Fruit fly (Drosophila melanogaster) whole organism, embryonic: ENCODE results near the gene Ir67b.

ENCODE experiments used
- ATbp ChIP-seq: fragments of 200-800 bp; sonication (Bioruptor generic); optimal IDR thresholded peaks from 2 replicates; lab custom pipeline; 2017; ENCODE audit warnings: missing biosample characterization, mild to moderate bottlenecking, missing genetic modification characterization, missing genetic modification reagents
- Asciz ChIP-seq: fragments of 200-800 bp; sonication (Bioruptor generic); optimal IDR thresholded peaks from 2 replicates; lab custom pipeline; 2017; ENCODE audit warnings: missing biosample characterization, mild to moderate bottlenecking, missing genetic modification characterization, missing genetic modification reagents
- B-H1 ChIP-seq: fragments of 200-800 bp; sonication (Bioruptor generic); IDR thresholded peaks from 3 replicates; pipeline ENCODE4 v1.3.6; 2022; ENCODE audit warnings: missing biosample characterization, missing genetic modification characterization
- CG10147 ChIP-seq: fragments of 200-800 bp; sonication (Bioruptor generic); optimal IDR thresholded peaks from 2 replicates; lab custom pipeline; 2019; ENCODE audit warnings: missing biosample characterization, mild to moderate bottlenecking, missing genetic modification characterization, moderate library complexity
- CG11247 ChIP-seq: fragments of 200-800 bp; sonication (Bioruptor generic); IDR thresholded peaks from 2 replicates; pipeline ENCODE4 v1.3.6; 2022; ENCODE audit warnings: missing biosample characterization, missing genetic modification characterization
- CG1233 ChIP-seq: fragments of 200-800 bp; sonication (Bioruptor generic); optimal IDR thresholded peaks from 4 replicates; lab custom pipeline; 2018; ENCODE audit warnings: missing biosample characterization, mild to moderate bottlenecking, missing genetic modification characterization
- CG13624 ChIP-seq: fragments of 200-800 bp; sonication (Bioruptor generic); optimal IDR thresholded peaks from 2 replicates; lab custom pipeline; 2016; ENCODE audit warnings: missing biosample characterization, missing genetic modification characterization
- CG14860 ChIP-seq: fragments of 200-800 bp; sonication (Bioruptor generic); IDR thresholded peaks from 3 replicates; pipeline ENCODE4 v1.3.6; 2022; ENCODE audit warnings: missing biosample characterization, missing genetic modification characterization; ENCODE audit not compliant: partially characterized antibody
- CG16815 ChIP-seq: fragments of 200-800 bp; sonication (Bioruptor generic); optimal IDR thresholded peaks from 3 replicates; lab custom pipeline; 2017; ENCODE audit warnings: missing biosample characterization, mild to moderate bottlenecking, missing genetic modification characterization
- CG17361 ChIP-seq: fragments of 200-800 bp; sonication (Bioruptor generic); IDR thresholded peaks from 3 replicates; pipeline ENCODE4 v1.3.6; 2022; ENCODE audit warnings: missing biosample characterization, missing genetic modification characterization
- CG18011 ChIP-seq: fragments of 200-800 bp; sonication (Bioruptor generic); optimal IDR thresholded peaks from 2 replicates; lab custom pipeline; 2017; ENCODE audit warnings: missing biosample characterization, missing genetic modification characterization, mild to moderate bottlenecking, moderate library complexity, missing genotype
- CG2116 ChIP-seq: fragments of 200-800 bp; sonication (Bioruptor generic); optimal IDR thresholded peaks from 3 replicates; lab custom pipeline; 2018; ENCODE audit warnings: missing biosample characterization, mild to moderate bottlenecking, missing genetic modification characterization
- CG2875 ChIP-seq: fragments of 200-800 bp; sonication (Bioruptor generic); optimal IDR thresholded peaks from 2 replicates; lab custom pipeline; 2017; ENCODE audit warnings: missing biosample characterization, mild to moderate bottlenecking, missing genetic modification characterization, missing genetic modification reagents
- CG30431 ChIP-seq: fragments of 200-800 bp; sonication (Bioruptor generic); optimal IDR thresholded peaks from 2 replicates; lab custom pipeline; 2017; ENCODE audit warnings: missing biosample characterization, missing genetic modification characterization
- CG31365 ChIP-seq: fragments of 200-800 bp; sonication (Bioruptor generic); optimal IDR thresholded peaks from 2 replicates; lab custom pipeline; 2018; ENCODE audit warnings: missing biosample characterization, mild to moderate bottlenecking, missing genetic modification characterization
- CG32532 ChIP-seq: fragments of 200-800 bp; sonication (Bioruptor generic); IDR thresholded peaks from 2 replicates; pipeline ENCODE4 v1.3.6; 2022; ENCODE audit warnings: missing biosample characterization, missing genetic modification characterization
- CG42726 ChIP-seq: fragments of 200-800 bp; sonication (Bioruptor generic); IDR thresholded peaks from 2 replicates; pipeline ENCODE4 v1.3.6; 2022; ENCODE audit warnings: missing biosample characterization, missing genetic modification characterization; ENCODE audit not compliant: partially characterized antibody
- CG4404 ChIP-seq: fragments of 200-800 bp; sonication (Bioruptor generic); IDR thresholded peaks from 2 replicates; pipeline ENCODE4 v1.3.6; 2022; ENCODE audit warnings: missing biosample characterization, missing genetic modification characterization
- CG4730 ChIP-seq: fragments of 200-800 bp; sonication (Bioruptor generic); IDR thresholded peaks from 2 replicates; pipeline ENCODE4 v1.3.6; 2022; ENCODE audit warnings: missing biosample characterization, missing genetic modification characterization
- CG4854 ChIP-seq: fragments of 200-800 bp; sonication (Bioruptor generic); optimal IDR thresholded peaks from 2 replicates; lab custom pipeline; 2016; ENCODE audit warnings: missing biosample characterization, missing genetic modification characterization, inconsistent platforms
- CG6654 ChIP-seq: fragments of 200-800 bp; sonication (Bioruptor generic); optimal IDR thresholded peaks from 2 replicates; lab custom pipeline; 2017; ENCODE audit warnings: missing biosample characterization, mild to moderate bottlenecking, missing genetic modification characterization
- CG6813 ChIP-seq: fragments of 200-800 bp; sonication (Bioruptor generic); optimal IDR thresholded peaks from 2 replicates; lab custom pipeline; 2017; ENCODE audit warnings: missing biosample characterization, missing genetic modification characterization, mild to moderate bottlenecking, moderate library complexity, missing genetic modification reagents
- CG6854 ChIP-seq: fragments of 200-800 bp; sonication (Bioruptor generic); optimal IDR thresholded peaks from 3 replicates; lab custom pipeline; 2017; ENCODE audit warnings: missing biosample characterization, mild to moderate bottlenecking, missing genetic modification characterization
- CG7357 ChIP-seq: fragments of 200-800 bp; sonication (Bioruptor generic); IDR thresholded peaks from 3 replicates; pipeline ENCODE4 v1.3.6; 2022; ENCODE audit warnings: missing biosample characterization, missing genetic modification characterization
- CG7839 ChIP-seq: fragments of 200-800 bp; sonication (Bioruptor generic); optimal IDR thresholded peaks from 3 replicates; lab custom pipeline; 2018; ENCODE audit warnings: missing biosample characterization, mild to moderate bottlenecking, missing genetic modification characterization, moderate library complexity
- CG8478 ChIP-seq: fragments of >200 bp; optimal IDR thresholded peaks from 2 replicates; lab custom pipeline; 2018
- Camta ChIP-seq: fragments of 200-800 bp; sonication (Bioruptor generic); optimal IDR thresholded peaks from 2 replicates; lab custom pipeline; 2016; ENCODE audit warnings: missing biosample characterization, missing genetic modification characterization
- CoRest ChIP-seq: fragments of 200-800 bp; sonication (Bioruptor generic); optimal IDR thresholded peaks from 3 replicates; lab custom pipeline; 2018; ENCODE audit warnings: missing biosample characterization, mild to moderate bottlenecking, missing genetic modification characterization, moderate library complexity
- H2.0 ChIP-seq: fragments of 200-800 bp; sonication (Bioruptor generic); IDR thresholded peaks from 2 replicates; pipeline ENCODE4 v1.3.6; 2022; ENCODE audit warnings: missing biosample characterization, missing genetic modification characterization
- HHEX ChIP-seq: fragments of 200-800 bp; sonication (Bioruptor generic); optimal IDR thresholded peaks from 3 replicates; lab custom pipeline; 2017; ENCODE audit warnings: missing biosample characterization, mild to moderate bottlenecking, missing genetic modification characterization, missing genetic modification reagents
- HLH3B ChIP-seq: fragments of 200-800 bp; sonication (Bioruptor generic); IDR thresholded peaks from 2 replicates; pipeline ENCODE4 v1.3.6; 2022; ENCODE audit warnings: missing biosample characterization, missing genetic modification characterization
- Hand ChIP-seq: fragments of 200-800 bp; sonication (Bioruptor generic); optimal IDR thresholded peaks from 2 replicates; lab custom pipeline; 2017; ENCODE audit warnings: mild to moderate bottlenecking, missing biosample characterization, missing genetic modification reagents, missing genetic modification characterization
- Hsf ChIP-seq: fragments of 200-800 bp; sonication (Bioruptor generic); optimal IDR thresholded peaks from 3 replicates; lab custom pipeline; 2016; ENCODE audit warnings: missing biosample characterization, missing genetic modification characterization
- Lim3 ChIP-seq: fragments of 200-800 bp; sonication (Bioruptor generic); IDR thresholded peaks from 2 replicates; pipeline ENCODE4 v1.3.6; 2022; ENCODE audit warnings: missing biosample characterization, missing genetic modification characterization
- Mad ChIP-seq: fragments of 200-800 bp; sonication (Bioruptor generic); optimal IDR thresholded peaks from 2 replicates; lab custom pipeline; 2016; ENCODE audit warnings: missing biosample characterization, missing genetic modification characterization
- Nf-YA ChIP-seq: fragments of 200-800 bp; sonication (Bioruptor generic); IDR thresholded peaks from 2 replicates; pipeline ENCODE4 v1.3.6; 2022; ENCODE audit warnings: missing biosample characterization, missing genetic modification characterization
- Ravus ChIP-seq: fragments of 200-800 bp; sonication (Bioruptor generic); IDR thresholded peaks from 2 replicates; pipeline ENCODE4 v1.3.6; 2022; ENCODE audit warnings: missing biosample characterization, missing genetic modification characterization
- bcd ChIP-seq: fragments of 200-800 bp; sonication (Bioruptor generic); optimal IDR thresholded peaks from 2 replicates; lab custom pipeline; 2017; ENCODE audit warnings: missing biosample characterization, mild to moderate bottlenecking, missing genetic modification characterization
- chinmo ChIP-seq: fragments of 200-800 bp; sonication (Bioruptor generic); IDR thresholded peaks from 4 replicates; pipeline ENCODE4 v1.3.6; 2022; ENCODE audit warnings: missing biosample characterization, missing genetic modification characterization; ENCODE audit not compliant: partially characterized antibody
- chm ChIP-seq: fragments of 200-800 bp; sonication (Bioruptor generic); IDR thresholded peaks from 2 replicates; pipeline ENCODE4 v1.3.6; 2022; ENCODE audit warnings: missing biosample characterization, missing genetic modification characterization
- crc ChIP-seq: fragments of 200-800 bp; sonication (Bioruptor generic); optimal IDR thresholded peaks from 2 replicates; lab custom pipeline; 2016; ENCODE audit warnings: missing biosample characterization, missing genetic modification characterization
- dan ChIP-seq: fragments of 200-800 bp; sonication (Bioruptor generic); IDR thresholded peaks from 2 replicates; pipeline ENCODE4 v1.3.6; 2022; ENCODE audit warnings: missing biosample characterization, missing genetic modification characterization
- dmrt99B ChIP-seq: fragments of 200-800 bp; sonication (Bioruptor generic); optimal IDR thresholded peaks from 2 replicates; lab custom pipeline; 2018; ENCODE audit warnings: missing biosample characterization, mild to moderate bottlenecking, missing genetic modification characterization, moderate library complexity
- gt ChIP-seq: fragments of 200-800 bp; sonication (Bioruptor generic); IDR thresholded peaks from 2 replicates; pipeline ENCODE4 v1.3.6; 2022; ENCODE audit warnings: missing biosample characterization, missing genetic modification characterization
- mld ChIP-seq: fragments of 200-800 bp; sonication (Bioruptor generic); IDR thresholded peaks from 3 replicates; pipeline ENCODE4 v1.3.6; 2022; ENCODE audit warnings: missing biosample characterization, missing genetic modification characterization; ENCODE audit not compliant: partially characterized antibody
- pan ChIP-seq, 4 experiments: fragments of >200 bp in 3 of 4; fragments of 200-800 bp in 1 of 4; sonication (Bioruptor generic) in 1 of 4; optimal IDR thresholded peaks in 3 of 4; IDR thresholded peaks in 1 of 4; 2 replicates each; pipeline versions ENCODE4 v1.3.6 to Lab custom; 2017 to 2022; ENCODE audit warnings: missing biosample characterization in 2 of 4, missing genetic modification characterization in 2 of 4, mixed read lengths in 1 of 4
- pnt ChIP-seq: fragments of 200-800 bp; sonication (Bioruptor generic); optimal IDR thresholded peaks from 3 replicates; lab custom pipeline; 2016; ENCODE audit warnings: missing biosample characterization, missing genetic modification characterization
- psq ChIP-seq: fragments of 200-800 bp; sonication (Bioruptor generic); optimal IDR thresholded peaks from 2 replicates; lab custom pipeline; 2017; ENCODE audit warnings: missing biosample characterization, missing genetic modification characterization
- seq ChIP-seq: fragments of 200-800 bp; sonication (Bioruptor generic); IDR thresholded peaks from 2 replicates; pipeline ENCODE4 v1.3.6; 2022; ENCODE audit warnings: missing biosample characterization, missing genetic modification characterization
- slp2 ChIP-seq: fragments of 200-800 bp; sonication (Bioruptor generic); optimal IDR thresholded peaks from 2 replicates; lab custom pipeline; 2016; ENCODE audit warnings: missing biosample characterization, missing genetic modification characterization
- tup ChIP-seq: fragments of 200-800 bp; sonication (Bioruptor generic); optimal IDR thresholded peaks from 2 replicates; lab custom pipeline; 2016; ENCODE audit warnings: missing biosample characterization, mild to moderate bottlenecking, missing genetic modification characterization, moderate library complexity

The Ir67b gene

DNA sequence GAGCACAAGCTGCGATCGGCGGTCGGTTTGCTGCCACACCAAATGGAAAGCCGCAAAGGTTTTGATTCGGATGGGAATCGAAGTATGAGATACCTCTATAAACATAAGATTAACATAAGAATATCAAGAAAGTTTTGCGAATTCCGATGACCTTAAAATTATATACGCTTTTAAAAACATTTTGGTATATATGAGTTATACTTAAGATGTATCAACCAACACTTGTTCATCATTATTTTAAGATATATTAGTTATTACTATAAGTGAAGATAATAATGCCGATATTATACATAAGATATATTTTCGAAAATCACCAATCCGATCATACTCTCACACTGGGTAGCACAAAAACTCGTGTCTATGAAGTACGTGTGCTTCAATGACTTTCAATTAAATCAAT lies 3.0 kb downstream of the Ir67b start (continued):
- TF ChIP-seq Ravus (GFP tag; lab: Robert Waterston, UW) (no peak), mld (GFP tag; lab: Robert Waterston, UW) (no peak), pan (optimal IDR thresholded peaks at IDR 0.05; lab: Kevin White, UChicago) (no peak), pan (GFP tag; optimal IDR thresholded peaks at IDR 0.05 in 1 of 2, IDR thresholded peaks at IDR 0.05 in 1 of 2) (no peak), dan (GFP tag; lab: Robert Waterston, UW) (no peak), CG2875 (GFP tag; lab: Kevin White, UChicago) (peak; percentile 13), dmrt99B (tag; lab: Kevin White, UChicago) (peak; percentile 79), CG6854 (GFP tag; lab: Kevin White, UChicago) (no peak), CG2116 (no peak), crc (GFP tag; lab: Kevin White, UChicago) (no peak), Camta (GFP tag; lab: Kevin White, UChicago) (no peak), Nf-YA (GFP tag; lab: Robert Waterston, UW) (no peak), HLH3B (GFP tag; lab: Robert Waterston, UW) (no peak), CG6813 (no peak), CG31365 (tag; lab: Kevin White, UChicago) (no peak), CG13624 (no peak), tup (GFP tag; lab: Kevin White, UChicago) (no peak), CG7357 (GFP tag; lab: Robert Waterston, UW) (no peak), seq (no peak), ATbp (GFP tag; lab: Kevin White, UChicago) (peak; percentile 32), CG4404 (GFP tag; lab: Robert Waterston, UW) (no peak), CG32532 (GFP tag; lab: Robert Waterston, UW) (no peak), CG4730 (GFP tag; lab: Robert Waterston, UW) (no peak), Lim3 (GFP tag; lab: Robert Waterston, UW) (no peak), CG30431 (GFP tag; lab: Kevin White, UChicago) (no peak), bcd (GFP tag; lab: Kevin White, UChicago) (peak; percentile 21), gt (GFP tag; lab: Robert Waterston, UW) (no peak), Mad (GFP tag; lab: Kevin White, UChicago) (no peak), Asciz (GFP tag; lab: Kevin White, UChicago) (peak; percentile 3), slp2 (GFP tag; lab: Kevin White, UChicago) (no peak), HHEX (no peak), B-H1 (no peak), CoRest (tag; lab: Kevin White, UChicago) (peak; percentile 72), CG14860 (GFP tag; lab: Robert Waterston, UW) (no peak), CG4854 (no peak), CG1233 (GFP tag; lab: Kevin White, UChicago) (no peak), CG7839 (tag; lab: Kevin White, UChicago) (peak; percentile 49), Hand (GFP tag; lab: Kevin White, UChicago) (no peak), chm (GFP tag; lab: Robert Waterston, UW) (no peak), CG10147 (GFP tag; lab: Kevin White, UChicago) (peak; percentile 10), CG42726 (GFP tag; lab: Robert Waterston, UW) (no peak), CG8478 (lab: Kevin White, UChicago) (no peak), CG17361 (GFP tag; lab: Robert Waterston, UW) (peak; percentile 69), chinmo (GFP tag; lab: Robert Waterston, UW) (no peak), Hsf (GFP tag; lab: Kevin White, UChicago) (no peak), CG6654 (GFP tag; lab: Kevin White, UChicago) (peak; percentile 12), psq (no peak), pnt (GFP tag; lab: Kevin White, UChicago) (no peak), H2.0 (GFP tag; lab: Robert Waterston, UW) (no peak), CG18011 (GFP tag; lab: Kevin White, UChicago) (no peak), CG16815 (no peak), CG11247 (GFP tag; lab: Robert Waterston, UW) (no peak)
